Worm (Caenorhabditis elegans) whole organism, L2 larva: ENCODE measurements around the gene Y75B12B.13.

Experiments
- C34F6.9 ChIP-seq: fragments of 150-350 bp; optimal IDR thresholded peaks from 2 replicates; lab custom pipeline; 2014; ENCODE audit warnings: missing biosample characterization, missing genetic modification characterization
- Y55F3AM.14 ChIP-seq: fragments of 200-800 bp; sonication (Bioruptor generic); optimal IDR thresholded peaks from 2 replicates; lab custom pipeline; 2018; ENCODE audit warnings: mild to moderate bottlenecking, missing genetic modification characterization, missing compliant biosample characterization
- alr-1 ChIP-seq: fragments of 150-350 bp; optimal IDR thresholded peaks from 2 replicates; lab custom pipeline; 2014; ENCODE audit warnings: missing biosample characterization, missing genetic modification characterization
- aly-2 ChIP-seq: fragments of 150-350 bp; optimal IDR thresholded peaks from 2 replicates; lab custom pipeline; 2014; ENCODE audit warnings: missing biosample characterization, missing genetic modification characterization
- ama-1 ChIP-seq: fragments of 150-350 bp; optimal IDR thresholded peaks from 2 replicates; lab custom pipeline; 2018; ENCODE audit warnings: inconsistent platforms
- blmp-1 ChIP-seq: sonication (generic microtip); optimal IDR thresholded peaks from 2 replicates; lab custom pipeline; 2017; ENCODE audit warnings: missing genetic modification characterization, mild to moderate bottlenecking, missing compliant biosample characterization, antibody characterized with exemption, moderate library complexity; ENCODE audit not compliant: insufficient read depth
- ceh-16 ChIP-seq: fragments of 150-350 bp; optimal IDR thresholded peaks from 2 replicates; lab custom pipeline; 2014; ENCODE audit warnings: missing biosample characterization, missing genetic modification characterization
- dmd-4 ChIP-seq: sonication (generic microtip); optimal IDR thresholded peaks from 2 replicates; lab custom pipeline; 2017; ENCODE audit warnings: missing biosample characterization, missing genetic modification characterization
- egl-27 ChIP-seq: sonication (generic microtip); optimal IDR thresholded peaks from 3 replicates; lab custom pipeline; 2017; ENCODE audit warnings: missing biosample characterization, missing genetic modification reagents, missing genetic modification characterization
- elt-1 ChIP-seq: fragments of 150-350 bp; optimal IDR thresholded peaks from 2 replicates; lab custom pipeline; 2014; ENCODE audit warnings: missing biosample characterization, missing genetic modification characterization
- elt-3 ChIP-seq: sonication (generic microtip); optimal IDR thresholded peaks from 2 replicates; lab custom pipeline; 2017; ENCODE audit warnings: missing biosample characterization, missing genetic modification characterization
- fos-1 ChIP-seq: fragments of 150-350 bp; optimal IDR thresholded peaks from 2 replicates; lab custom pipeline; 2014; ENCODE audit warnings: missing biosample characterization, missing genetic modification characterization
- gmeb-1 ChIP-seq: fragments of 150-350 bp; optimal IDR thresholded peaks from 2 replicates; lab custom pipeline; 2014; ENCODE audit warnings: missing biosample characterization, missing genetic modification characterization
- lin-11 ChIP-seq: fragments of 150-350 bp; sonication (generic microtip); optimal IDR thresholded peaks from 2 replicates; lab custom pipeline; 2014; ENCODE audit warnings: missing biosample characterization, missing genetic modification characterization, inconsistent platforms, mixed read lengths
- lin-13 ChIP-seq: fragments of 150-350 bp; optimal IDR thresholded peaks from 2 replicates; lab custom pipeline; 2014; ENCODE audit warnings: missing biosample characterization, missing genetic modification reagents, missing genetic modification characterization
- mab-5 ChIP-seq: fragments of 150-350 bp; optimal IDR thresholded peaks from 2 replicates; lab custom pipeline; 2014; ENCODE audit warnings: missing biosample characterization, missing genetic modification characterization
- mdl-1 ChIP-seq, 2 experiments: fragments of 150-350 bp in 1 of 2; sonication (generic microtip) in 1 of 2; optimal IDR thresholded peaks; 2 replicates each; lab custom pipeline; 2017; ENCODE audit warnings: missing biosample characterization in 2 of 2, missing genetic modification characterization in 2 of 2
- nhr-10 ChIP-seq: sonication (generic microtip); optimal IDR thresholded peaks from 2 replicates; lab custom pipeline; 2017; ENCODE audit warnings: missing biosample characterization, missing genetic modification characterization
- nhr-11 ChIP-seq: fragments of 150-350 bp; optimal IDR thresholded peaks from 2 replicates; lab custom pipeline; 2014; ENCODE audit warnings: missing biosample characterization, missing genetic modification characterization
- nhr-12 ChIP-seq: fragments of 150-350 bp; optimal IDR thresholded peaks from 2 replicates; lab custom pipeline; 2014; ENCODE audit warnings: missing biosample characterization, missing genetic modification characterization
- nhr-129 ChIP-seq: fragments of 150-350 bp; optimal IDR thresholded peaks from 2 replicates; lab custom pipeline; 2014; ENCODE audit warnings: missing biosample characterization, missing genetic modification characterization
- nhr-21 ChIP-seq: fragments of 150-350 bp; optimal IDR thresholded peaks from 2 replicates; lab custom pipeline; 2014; ENCODE audit warnings: missing biosample characterization, missing genetic modification characterization
- nhr-23 ChIP-seq: fragments of 150-350 bp; optimal IDR thresholded peaks from 2 replicates; lab custom pipeline; 2014; ENCODE audit warnings: missing biosample characterization, missing genetic modification reagents, missing genetic modification characterization
- nhr-237 ChIP-seq: fragments of 150-350 bp; optimal IDR thresholded peaks from 2 replicates; lab custom pipeline; 2014; ENCODE audit warnings: missing biosample characterization, missing genetic modification characterization
- nhr-25 ChIP-seq: fragments of 150-350 bp; sonication (generic microtip); optimal IDR thresholded peaks from 3 replicates; lab custom pipeline; 2014; ENCODE audit warnings: missing biosample characterization, missing genetic modification characterization
- nhr-6 ChIP-seq: fragments of 150-350 bp; optimal IDR thresholded peaks from 2 replicates; lab custom pipeline; 2014; ENCODE audit warnings: missing biosample characterization, missing genetic modification characterization
- peb-1 ChIP-seq: fragments of 150-350 bp; optimal IDR thresholded peaks from 2 replicates; lab custom pipeline; 2014; ENCODE audit warnings: missing biosample characterization, missing genetic modification characterization
- sem-4 ChIP-seq: fragments of 150-350 bp; optimal IDR thresholded peaks from 2 replicates; lab custom pipeline; 2014; ENCODE audit warnings: missing biosample characterization, missing genetic modification reagents, missing genetic modification characterization
- sma-9 ChIP-seq, 2 experiments: fragments of 150-350 bp in 1 of 2; sonication (generic microtip) in 1 of 2; optimal IDR thresholded peaks; 2 replicates each; lab custom pipeline; 2014 to 2016; ENCODE audit warnings: missing genetic modification characterization in 2 of 2, mild to moderate bottlenecking in 1 of 2, missing biosample characterization in 1 of 2, missing compliant biosample characterization in 1 of 2, missing genetic modification reagents in 1 of 2, moderate library complexity in 1 of 2
- snpc-4 ChIP-seq: fragments of 150-350 bp; optimal IDR thresholded peaks from 2 replicates; lab custom pipeline; 2014; ENCODE audit warnings: missing biosample characterization, missing genetic modification characterization
- unc-39 ChIP-seq: fragments of 150-350 bp; optimal IDR thresholded peaks from 2 replicates; lab custom pipeline; 2014; ENCODE audit warnings: missing biosample characterization, missing genetic modification characterization
- unc-62 ChIP-seq: fragments of 150-350 bp; optimal IDR thresholded peaks from 2 replicates; lab custom pipeline; 2014; ENCODE audit warnings: missing biosample characterization, missing genetic modification reagents, missing genetic modification characterization
- ztf-1 ChIP-seq: fragments of 200-800 bp; sonication (Bioruptor generic); conservative IDR thresholded peaks from 2 replicates; pipeline ENCODE4 v1.3.6; 2022; ENCODE audit warnings: missing genetic modification characterization, missing compliant biosample characterization
- ztf-4 ChIP-seq: fragments of 150-350 bp; optimal IDR thresholded peaks from 2 replicates; lab custom pipeline; 2014; ENCODE audit warnings: missing biosample characterization, missing genetic modification characterization

Gene Y75B12B.13

ce11 chrV:15235661-15236060 is 41.9 kb upstream of the Y75B12B.13 start, which contains the start of gene nhr-164:
TSS of gene nhr-164 (minus strand) at chrV:15235761.
- no peak for TF ChIP-seq Y55F3AM.14 (GFP tag; lab: Kevin White, UChicago)

DNA sequence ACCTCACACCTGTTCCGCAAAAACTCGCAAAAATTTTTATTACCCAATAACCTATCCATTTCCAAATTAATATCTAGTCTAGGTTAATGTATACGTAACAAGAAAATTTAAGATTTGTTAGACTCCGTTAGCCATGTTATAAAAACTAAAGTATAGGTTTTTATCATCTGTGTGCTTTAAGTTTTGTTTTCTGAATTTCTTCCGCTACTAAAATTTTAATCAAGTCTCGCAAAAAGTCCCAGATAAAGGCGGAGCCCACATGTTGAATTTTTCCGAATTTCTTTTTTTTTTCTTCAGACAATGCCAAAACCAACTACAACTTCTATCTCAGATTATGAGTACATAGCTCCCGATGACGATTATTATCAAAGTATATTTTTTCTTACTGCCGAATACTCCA is 38.4 kb upstream of the Y75B12B.13 start, which contains the start of gene srw-13:
Gene srw-13, plus strand, starts transcription at position 301 of the 400 bp plus-strand sequence.
- TF ChIP-seq snpc-4 (no peak), elt-1 (no peak), nhr-11 (tag; lab: Kevin White, UChicago) (no peak), C34F6.9 (tag; lab: Kevin White, UChicago) (no peak), nhr-237 (no peak), nhr-10 (tag; lab: Kevin White, UChicago) (no peak), unc-62 (no peak), ztf-4 (tag; lab: Kevin White, UChicago) (no peak), blmp-1 (tag; lab: Kevin White, UChicago) (no peak), mab-5 (tag; lab: Kevin White, UChicago) (no peak), ama-1 (lab: Kevin White, UChicago) (no peak), dmd-4 (no peak), alr-1 (no peak), lin-11 (tag; lab: Kevin White, UChicago) (no peak), unc-39 (tag; lab: Kevin White, UChicago) (no peak)

- TF ChIP-seq alr-1: no peak
- no peak for TF ChIP-seq nhr-10 (tag; lab: Kevin White, UChicago)
Observed at ce11 chrV:15230243-15230642, 36.4 kb upstream of the Y75B12B.13 start, which contains the start of gene srw-15. TSS of gene srw-15 (plus strand) at chrV:15230543.

- TF ChIP-seq blmp-1 (tag; lab: Kevin White, UChicago): no peak
- peak; percentile 74 for TF ChIP-seq fos-1 (tag; lab: Kevin White, UChicago)
- no peak for TF ChIP-seq alr-1
- no peak for TF ChIP-seq ztf-1 (GFP tag; lab: Robert Waterston, UW)
- TF ChIP-seq nhr-129 (tag; lab: Kevin White, UChicago): no peak
- TF ChIP-seq, all 48 proteins: peak for 1
Observed at ce11 chrV:15226206-15226605, 32.4 kb upstream of the Y75B12B.13 start.

DNA sequence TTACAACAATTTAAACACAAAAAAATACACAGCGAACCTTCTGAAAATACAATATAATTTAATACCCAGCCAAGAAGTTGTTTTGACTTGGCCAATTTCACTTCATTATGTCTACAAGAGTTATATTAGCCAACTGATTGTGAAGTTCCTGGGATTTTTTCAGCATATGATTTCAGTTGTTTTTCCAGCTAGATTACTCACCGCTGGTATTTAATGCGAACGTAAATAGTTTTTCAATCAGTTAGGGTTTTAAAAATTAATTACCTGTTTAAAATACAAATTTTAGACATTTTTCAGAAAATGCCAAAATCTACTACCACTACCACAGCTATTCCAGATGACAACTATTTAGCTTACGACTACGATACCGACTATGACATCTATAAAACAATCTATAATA is 31.8 kb upstream of the Y75B12B.13 start, which contains the start of gene srw-14:
Gene srw-14, plus strand, starts transcription at position 301 of the 400 bp plus-strand sequence.
- TF ChIP-seq unc-39 (tag; lab: Kevin White, UChicago) (no peak), fos-1 (tag; lab: Kevin White, UChicago) (no peak), mdl-1 (tag; optimal IDR thresholded peaks at IDR 0.05; lab: Kevin White, UChicago) (no peak), elt-1 (no peak), ceh-16 (tag; lab: Kevin White, UChicago) (no peak), lin-11 (tag; lab: Kevin White, UChicago) (no peak), nhr-11 (tag; lab: Kevin White, UChicago) (no peak), peb-1 (tag; lab: Kevin White, UChicago) (no peak), ztf-4 (tag; lab: Kevin White, UChicago) (no peak), ztf-1 (GFP tag; lab: Robert Waterston, UW) (no peak), elt-3 (tag; lab: Kevin White, UChicago) (no peak), unc-62 (no peak), aly-2 (no peak)

DNA sequence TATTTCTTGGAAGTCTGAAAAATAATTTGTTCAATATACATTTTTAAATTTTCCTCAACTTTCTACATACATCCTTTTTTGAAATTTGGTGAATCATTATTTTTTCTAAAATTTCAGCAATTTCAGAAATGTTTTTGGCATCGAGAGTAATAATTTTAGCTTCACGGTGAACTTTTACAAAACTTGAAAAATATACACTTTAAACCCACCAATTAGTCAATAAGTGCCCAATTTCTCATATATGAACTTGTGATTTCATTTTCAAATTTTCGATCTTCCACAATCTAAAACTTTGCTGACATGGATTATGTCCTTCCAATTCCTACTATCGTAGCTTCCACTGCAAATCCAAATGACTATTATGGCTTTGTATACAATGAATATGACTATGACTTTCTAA is 29.9 kb upstream of the Y75B12B.13 start, which contains the start of gene srw-24:
Gene srw-24, plus strand, starts transcription at position 301 of the 400 bp plus-strand sequence.
- TF ChIP-seq nhr-237: no peak
- TF ChIP-seq peb-1 (tag; lab: Kevin White, UChicago): no peak
- no peak for TF ChIP-seq C34F6.9 (tag; lab: Kevin White, UChicago)
- TF ChIP-seq sem-4 (tag; lab: Kevin White, UChicago): no peak
- TF ChIP-seq nhr-25 (tag; lab: Kevin White, UChicago): no peak
- TF ChIP-seq nhr-23 (tag; lab: Kevin White, UChicago): no peak
- TF ChIP-seq nhr-12 (tag; lab: Kevin White, UChicago): no peak
- no peak for TF ChIP-seq nhr-21
- TF ChIP-seq unc-62: no peak
- TF ChIP-seq mab-5 (tag; lab: Kevin White, UChicago): no peak
- no peak for TF ChIP-seq egl-27 (tag; lab: Kevin White, UChicago)
- no peak for TF ChIP-seq alr-1
- TF ChIP-seq sma-9 (GFP tag; optimal IDR thresholded peaks at IDR 0.05; lab: Kevin White, UChicago): no peak
- no peak for TF ChIP-seq sma-9 (tag; optimal IDR thresholded peaks at IDR 0.05; lab: Kevin White, UChicago)
- no peak for TF ChIP-seq ceh-16 (tag; lab: Kevin White, UChicago)
- no peak for TF ChIP-seq lin-11 (tag; lab: Kevin White, UChicago)
- TF ChIP-seq gmeb-1 (tag; lab: Kevin White, UChicago): no peak
- TF ChIP-seq nhr-6 (tag; lab: Kevin White, UChicago): no peak
- no peak for TF ChIP-seq ztf-4 (tag; lab: Kevin White, UChicago)
- TF ChIP-seq lin-13 (GFP tag; lab: Kevin White, UChicago): no peak
